Worm (Caenorhabditis elegans): ENCODE measurements around the gene Y49E10.4.
"Not testable (repeated sequence)": the region's sequence is repeated elsewhere in the genome, so short reads cannot be mapped to it uniquely, and the experiment has no call there.

The Y49E10.4 gene

ce11 chrIII:12383709-12384108, at the start of gene Y49E10.4:
TSS of gene Y49E10.4 (minus strand) at chrIII:12383809.
- not testable (repeated sequence) for TF ChIP-seq snpc-4 (tag; optimal IDR thresholded peaks at IDR 0.05); nhr-2 (tag; optimal IDR thresholded peaks at IDR 0.05); lin-32 (GFP tag; optimal IDR thresholded peaks at IDR 0.05)

ce11 chrIII:12430209-12430608, 46.6 kb upstream of the Y49E10.4 start, which contains the start of gene Y49E10.16:
TSS of gene Y49E10.16 (plus strand) at chrIII:12430509.
- no peak for TF ChIP-seq ceh-39 (tag; optimal IDR thresholded peaks at IDR 0.05)
- no peak for TF ChIP-seq unc-120 (tag; optimal IDR thresholded peaks at IDR 0.05; ENCODE audit: poor library complexity, severe bottlenecking)
- TF ChIP-seq nhr-2 (tag; optimal IDR thresholded peaks at IDR 0.05) = no peak
- no peak for TF ChIP-seq flh-1 (GFP tag; optimal IDR thresholded peaks at IDR 0.05)
- no peak for TF ChIP-seq nhr-12 (tag; optimal IDR thresholded peaks at IDR 0.05)
- TF ChIP-seq ham-2 (GFP tag; optimal IDR thresholded peaks at IDR 0.05) = no peak
- TF ChIP-seq mep-1 (tag; optimal IDR thresholded peaks at IDR 0.05) = no peak

ce11 chrIII:12429579-12430084, 46.0 kb upstream of the Y49E10.4 start, which contains the start of gene snr-6:
TSS of gene snr-6 (minus strand) at chrIII:12429629.
- TF ChIP-seq nhr-76 (tag; optimal IDR thresholded peaks at IDR 0.05) (no peak), pha-4 (tag; optimal IDR thresholded peaks at IDR 0.05) (peak; percentile 60), ztf-11 (tag; optimal IDR thresholded peaks at IDR 0.05) (no peak), lin-32 (GFP tag; optimal IDR thresholded peaks at IDR 0.05) (no peak), snpc-4 (tag; optimal IDR thresholded peaks at IDR 0.05) (no peak), ceh-83 (GFP tag; optimal IDR thresholded peaks at IDR 0.05) (peak; percentile 23), blmp-1 (tag; optimal IDR thresholded peaks at IDR 0.05) (no peak), unc-62 (GFP tag; optimal IDR thresholded peaks at IDR 0.05) (peak; percentile 3), hlh-1 (tag; optimal IDR thresholded peaks at IDR 0.05) (peak; percentile 50), elt-1 (tag; optimal IDR thresholded peaks at IDR 0.05; ENCODE audit: borderline replicate concordance, insufficient read depth) (no peak), bed-3 (GFP tag; optimal IDR thresholded peaks at IDR 0.05) (no peak), ceh-39 (tag; optimal IDR thresholded peaks at IDR 0.05) (peak; percentile 23), zip-8 (tag; optimal IDR thresholded peaks at IDR 0.05) (no peak), cnd-1 (tag; optimal IDR thresholded peaks at IDR 0.05) (no peak), nhr-2 (tag; optimal IDR thresholded peaks at IDR 0.05) (no peak), M03D4.4 (tag; optimal IDR thresholded peaks at IDR 0.05) (peak; percentile 9), unc-39 (tag; optimal IDR thresholded peaks at IDR 0.05) (no peak), flh-1 (GFP tag; optimal IDR thresholded peaks at IDR 0.05) (no peak), sem-2 (GFP tag; optimal IDR thresholded peaks at IDR 0.05) (no peak), tbx-8 (GFP tag; optimal IDR thresholded peaks at IDR 0.05) (no peak), mls-2 (tag; optimal IDR thresholded peaks at IDR 0.05) (no peak), nhr-12 (tag; optimal IDR thresholded peaks at IDR 0.05) (no peak), ham-2 (GFP tag; optimal IDR thresholded peaks at IDR 0.05) (no peak), nhr-237 (tag; optimal IDR thresholded peaks at IDR 0.05) (peak; percentile 73), nhr-28 (tag; optimal IDR thresholded peaks at IDR 0.05) (no peak), ces-1 (GFP tag; optimal IDR thresholded peaks at IDR 0.05) (peak; percentile 61), sptf-1 (tag; optimal IDR thresholded peaks at IDR 0.05) (peak; percentile 12), ceh-43 (GFP tag; optimal IDR thresholded peaks at IDR 0.05) (no peak), drap-1 (GFP tag; optimal IDR thresholded peaks at IDR 0.05) (peak; percentile 7), unc-120 (tag; optimal IDR thresholded peaks at IDR 0.05; ENCODE audit: poor library complexity, severe bottlenecking) (peak; percentile 2), elt-3 (tag; optimal IDR thresholded peaks at IDR 0.05) (no peak), mab-5 (tag; optimal IDR thresholded peaks at IDR 0.05) (no peak), lin-13 (tag; optimal IDR thresholded peaks at IDR 0.05) (peak; percentile 52), lsy-2 (tag; optimal IDR thresholded peaks at IDR 0.05) (peak; percentile 98), mep-1 (tag; optimal IDR thresholded peaks at IDR 0.05) (peak; percentile 86)

- TF ChIP-seq ztf-11 (tag; optimal IDR thresholded peaks at IDR 0.05) = no peak
- TF ChIP-seq hlh-1 (tag; optimal IDR thresholded peaks at IDR 0.05) = no peak
- TF ChIP-seq nhr-76 (tag; optimal IDR thresholded peaks at IDR 0.05) = no peak
These were observed 45.3 kb upstream of the Y49E10.4 start for ce11 chrIII:12428799-12429351.

All from whole organism, mixed stage, embryonic.